Worm (Caenorhabditis elegans) whole organism, young adult: Measurements from ENCODE around the gene F54D8.10.

ENCODE experiments used
- C06A6.2 ChIP-seq: fragments of 200-800 bp; sonication (Bioruptor generic); conservative IDR thresholded peaks from 2 replicates; pipeline ENCODE4 v1.3.6; 2022; ENCODE audit warnings: missing genetic modification characterization, missing compliant biosample characterization
- F10E7.11 ChIP-seq: sonication (generic microtip); optimal IDR thresholded peaks from 2 replicates; lab custom pipeline; 2017; ENCODE audit warnings: mild to moderate bottlenecking, missing genetic modification characterization, moderate library complexity, missing compliant biosample characterization
- F22D6.2 ChIP-seq: sonication (generic microtip); optimal IDR thresholded peaks from 2 replicates; lab custom pipeline; 2016; ENCODE audit warnings: mild to moderate bottlenecking, missing genetic modification characterization, missing compliant biosample characterization
- F23B12.7 ChIP-seq: sonication (generic microtip); optimal IDR thresholded peaks from 2 replicates; lab custom pipeline; 2017; ENCODE audit warnings: missing genetic modification characterization, mild to moderate bottlenecking, missing compliant biosample characterization, antibody characterized with exemption, moderate library complexity; ENCODE audit not compliant: insufficient read depth
- F37B4.10 ChIP-seq: fragments of 200-800 bp; sonication (Bioruptor generic); IDR thresholded peaks from 2 replicates; pipeline ENCODE4 v1.3.6; 2022; ENCODE audit warnings: missing genetic modification characterization, missing compliant biosample characterization
- F55B11.4 ChIP-seq: sonication (generic microtip); optimal IDR thresholded peaks from 2 replicates; lab custom pipeline; 2016; ENCODE audit warnings: missing compliant biosample characterization, missing genetic modification characterization, borderline replicate concordance; ENCODE audit not compliant: insufficient read depth
- K11D2.4 ChIP-seq: fragments of 200-800 bp; sonication (Bioruptor generic); IDR thresholded peaks from 2 replicates; pipeline ENCODE4 v1.3.6; 2022; ENCODE audit warnings: missing genetic modification reagents, missing genetic modification characterization, missing compliant biosample characterization
- K12H6.12 ChIP-seq: fragments of 200-800 bp; sonication (Bioruptor generic); optimal IDR thresholded peaks from 2 replicates; lab custom pipeline; 2018; ENCODE audit warnings: mild to moderate bottlenecking, missing genetic modification characterization, missing compliant biosample characterization
- akir-1 ChIP-seq: fragments of 200-800 bp; sonication (Bioruptor generic); optimal IDR thresholded peaks from 2 replicates; lab custom pipeline; 2018; ENCODE audit warnings: mild to moderate bottlenecking, missing genetic modification characterization, moderate library complexity, missing compliant biosample characterization
- ama-1 ChIP-seq, 3 experiments: fragments of 150-350 bp in 1 of 3; sonication (generic microtip) in 2 of 3; optimal IDR thresholded peaks; 2 replicates each; lab custom pipeline; 2014 to 2018; ENCODE audit warnings: missing biosample characterization in 2 of 3, missing genetic modification characterization in 2 of 3, missing genetic modification reagents in 2 of 3
- aptf-3 ChIP-seq: fragments of 200-800 bp; sonication (Bioruptor generic); IDR thresholded peaks from 2 replicates; pipeline ENCODE4 v1.3.6; 2022; ENCODE audit warnings: missing genetic modification characterization, missing compliant biosample characterization
- bed-2 ChIP-seq: fragments of 200-800 bp; sonication (Bioruptor generic); IDR thresholded peaks from 2 replicates; pipeline ENCODE4 v1.3.6; 2022; ENCODE audit warnings: missing genetic modification reagents, missing genetic modification characterization, missing compliant biosample characterization
- ccch-3 ChIP-seq: fragments of 200-800 bp; sonication (Bioruptor generic); optimal IDR thresholded peaks from 2 replicates; lab custom pipeline; 2018; ENCODE audit warnings: mild to moderate bottlenecking, missing genetic modification characterization, missing compliant biosample characterization
- cebp-1 ChIP-seq, 2 experiments: fragments of 200-800 bp in 1 of 2; sonication (Bioruptor generic) in 1 of 2; sonication (generic microtip) in 1 of 2; IDR thresholded peaks in 1 of 2; optimal IDR thresholded peaks in 1 of 2; 2 replicates each; pipeline versions ENCODE4 v1.3.6 to Lab custom; 2017 to 2022; ENCODE audit warnings: missing compliant biosample characterization in 2 of 2, missing genetic modification characterization in 2 of 2, mild to moderate bottlenecking in 1 of 2, missing genetic modification reagents in 1 of 2, moderate library complexity in 1 of 2
- ceh-58 ChIP-seq: fragments of 200-800 bp; sonication (Bioruptor generic); IDR thresholded peaks from 2 replicates; pipeline ENCODE4 v1.3.6; 2022; ENCODE audit warnings: missing genetic modification characterization, missing compliant biosample characterization
- ceh-79 ChIP-seq: sonication (generic microtip); optimal IDR thresholded peaks from 2 replicates; lab custom pipeline; 2017; ENCODE audit warnings: mild to moderate bottlenecking, missing genetic modification characterization, missing compliant biosample characterization
- dox-1 ChIP-seq: fragments of 200-800 bp; sonication (Bioruptor generic); IDR thresholded peaks from 2 replicates; pipeline ENCODE4 v1.3.6; 2022; ENCODE audit warnings: missing genetic modification reagents, missing genetic modification characterization, missing compliant biosample characterization
- dpff-1 ChIP-seq: sonication (generic microtip); optimal IDR thresholded peaks from 2 replicates; lab custom pipeline; 2017; ENCODE audit warnings: mild to moderate bottlenecking, missing genetic modification characterization, missing compliant biosample characterization
- efl-1 ChIP-seq: fragments of 150-350 bp; optimal IDR thresholded peaks from 2 replicates; lab custom pipeline; 2014; ENCODE audit warnings: missing biosample characterization, missing genetic modification reagents, missing genetic modification characterization
- egl-18 ChIP-seq: fragments of 200-800 bp; sonication (Bioruptor generic); IDR thresholded peaks from 2 replicates; pipeline ENCODE4 v1.3.6; 2022; ENCODE audit warnings: missing genetic modification reagents, missing genetic modification characterization, missing compliant biosample characterization
- egrh-3 ChIP-seq: fragments of 200-800 bp; sonication (Bioruptor generic); IDR thresholded peaks from 2 replicates; pipeline ENCODE4 v1.3.6; 2022; ENCODE audit warnings: missing genetic modification reagents, missing genetic modification characterization, missing compliant biosample characterization
- ets-4 ChIP-seq: fragments of 200-800 bp; sonication (Bioruptor generic); optimal IDR thresholded peaks from 2 replicates; lab custom pipeline; 2018; ENCODE audit warnings: mild to moderate bottlenecking, missing genetic modification characterization, missing compliant biosample characterization
- hmg-1.2 ChIP-seq: fragments of 200-800 bp; sonication (Bioruptor generic); IDR thresholded peaks from 2 replicates; pipeline ENCODE4 v1.3.6; 2022; ENCODE audit warnings: missing genetic modification reagents, missing genetic modification characterization, missing compliant biosample characterization
- hsf-1 ChIP-seq: fragments of 200-800 bp; sonication (Bioruptor generic); IDR thresholded peaks from 2 replicates; pipeline ENCODE4 v1.3.6; 2022; ENCODE audit warnings: missing genetic modification reagents, missing genetic modification characterization, missing compliant biosample characterization
- lin-40 ChIP-seq: sonication (generic microtip); optimal IDR thresholded peaks from 2 replicates; lab custom pipeline; 2016; ENCODE audit warnings: missing genetic modification characterization, mild to moderate bottlenecking, missing compliant biosample characterization, missing genotype, missing genetic modification reagents
- lir-1 ChIP-seq: fragments of 200-800 bp; sonication (Bioruptor generic); conservative IDR thresholded peaks from 2 replicates; pipeline ENCODE4 v1.3.6; 2022; ENCODE audit warnings: missing genetic modification reagents, missing genetic modification characterization, missing compliant biosample characterization
- madf-10 ChIP-seq: sonication (generic microtip); optimal IDR thresholded peaks from 2 replicates; lab custom pipeline; 2016; ENCODE audit warnings: mild to moderate bottlenecking, missing genetic modification characterization, missing compliant biosample characterization
- madf-3 ChIP-seq: fragments of 200-800 bp; sonication (Bioruptor generic); IDR thresholded peaks from 2 replicates; pipeline ENCODE4 v1.3.6; 2022; ENCODE audit warnings: missing genetic modification reagents, missing genetic modification characterization, missing compliant biosample characterization
- mes-4 ChIP-seq: sonication (generic microtip); optimal IDR thresholded peaks from 2 replicates; lab custom pipeline; 2016; ENCODE audit warnings: missing genotype, missing genetic modification characterization, missing compliant biosample characterization
- nhr-120 ChIP-seq: fragments of 200-800 bp; sonication (Bioruptor generic); IDR thresholded peaks from 2 replicates; pipeline ENCODE4 v1.3.6; 2022; ENCODE audit warnings: missing genetic modification characterization, missing compliant biosample characterization
- nhr-179 ChIP-seq: sonication (generic microtip); optimal IDR thresholded peaks from 2 replicates; lab custom pipeline; 2016; ENCODE audit warnings: mild to moderate bottlenecking, missing genetic modification characterization, missing compliant biosample characterization
- nhr-80 ChIP-seq: sonication (generic microtip); optimal IDR thresholded peaks from 2 replicates; lab custom pipeline; 2016; ENCODE audit warnings: missing genetic modification characterization, missing compliant biosample characterization
- snpc-3.4 ChIP-seq: sonication (generic microtip); optimal IDR thresholded peaks from 2 replicates; lab custom pipeline; 2017; ENCODE audit warnings: missing genetic modification characterization, mild to moderate bottlenecking, missing compliant biosample characterization, antibody characterized with exemption, moderate library complexity, missing genotype, missing genetic modification reagents
- tlf-1 ChIP-seq: fragments of 200-800 bp; sonication (Bioruptor generic); optimal IDR thresholded peaks from 2 replicates; lab custom pipeline; 2018; ENCODE audit warnings: mild to moderate bottlenecking, missing genetic modification characterization, missing compliant biosample characterization
- unc-62 ChIP-seq: fragments of 150-350 bp; optimal IDR thresholded peaks from 2 replicates; lab custom pipeline; 2014; ENCODE audit warnings: missing biosample characterization, missing genetic modification reagents, missing genetic modification characterization
- ztf-18 ChIP-seq: sonication (generic microtip); optimal IDR thresholded peaks from 2 replicates; lab custom pipeline; 2016; ENCODE audit warnings: missing genotype, mild to moderate bottlenecking, missing genetic modification characterization, missing compliant biosample characterization
- ztf-25 ChIP-seq: fragments of 200-800 bp; sonication (Bioruptor generic); IDR thresholded peaks from 2 replicates; pipeline ENCODE4 v1.3.6; 2022; ENCODE audit warnings: missing genetic modification reagents, missing genetic modification characterization, missing compliant biosample characterization
- ztf-6 ChIP-seq: fragments of 200-800 bp; sonication (Bioruptor generic); IDR thresholded peaks from 2 replicates; pipeline ENCODE4 v1.3.6; 2022; ENCODE audit warnings: missing genetic modification reagents, missing genetic modification characterization, missing compliant biosample characterization

F54D8.10 gene

DNA sequence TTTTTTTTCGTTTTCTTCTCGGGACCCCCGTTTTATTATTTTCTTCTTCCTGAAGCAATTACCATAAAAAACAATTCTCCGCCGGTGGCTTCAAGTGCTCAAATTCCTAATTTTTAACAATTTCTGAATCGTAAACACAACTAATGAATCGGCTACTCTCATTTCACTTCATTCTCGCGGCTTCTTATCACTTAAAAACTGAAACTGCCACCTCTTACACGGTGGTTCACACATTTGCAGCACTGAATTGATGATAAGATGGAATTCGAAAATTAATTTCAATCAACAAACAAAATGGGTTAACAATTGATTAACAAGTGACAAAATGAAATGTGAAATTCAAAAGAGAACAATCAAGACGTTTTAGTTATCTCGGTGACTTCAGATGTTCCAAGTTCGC lies 42.5 kb downstream of the F54D8.10 start:
- no peak for TF ChIP-seq ama-1 (optimal IDR thresholded peaks at IDR 0.05; lab: Kevin White, UChicago)
- TF ChIP-seq ama-1 (GFP tag; optimal IDR thresholded peaks at IDR 0.05; lab: Kevin White, UChicago): peak in 1 of 2 experiments; percentile 35
- TF ChIP-seq bed-2 (GFP tag; lab: Robert Waterston, UW): no peak
- TF ChIP-seq nhr-80 (tag; lab: Kevin White, UChicago): peak; percentile 60

DNA sequence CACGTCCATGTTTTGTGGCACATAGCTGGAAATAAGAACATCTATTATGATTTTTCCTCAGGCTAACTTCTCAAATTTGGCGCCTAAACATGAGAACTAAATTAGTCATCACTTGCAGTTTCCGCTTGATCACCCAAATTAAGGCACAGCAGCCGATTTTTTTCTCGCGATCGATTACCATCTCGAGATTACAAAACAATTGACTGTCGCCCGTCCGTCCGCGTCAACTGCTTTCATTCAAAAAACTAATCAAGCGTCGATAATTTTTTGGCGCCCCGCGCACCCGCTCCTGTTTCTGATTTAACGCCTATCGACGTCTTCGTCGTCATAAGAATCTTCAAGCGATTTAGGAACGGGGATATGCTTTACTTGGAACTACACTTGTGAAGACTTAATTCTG lies 43.1 kb downstream of the F54D8.10 start:
- TF ChIP-seq F22D6.2 (no peak), ceh-79 (tag; lab: Kevin White, UChicago) (no peak), egrh-3 (no peak), tlf-1 (GFP tag; lab: Kevin White, UChicago) (no peak), snpc-3.4 (tag; lab: Kevin White, UChicago) (no peak), unc-62 (GFP tag; lab: Kevin White, UChicago) (no peak), F10E7.11 (tag; lab: Kevin White, UChicago) (no peak), hmg-1.2 (GFP tag; lab: Robert Waterston, UW) (no peak), F55B11.4 (tag; lab: Kevin White, UChicago) (no peak)

DNA sequence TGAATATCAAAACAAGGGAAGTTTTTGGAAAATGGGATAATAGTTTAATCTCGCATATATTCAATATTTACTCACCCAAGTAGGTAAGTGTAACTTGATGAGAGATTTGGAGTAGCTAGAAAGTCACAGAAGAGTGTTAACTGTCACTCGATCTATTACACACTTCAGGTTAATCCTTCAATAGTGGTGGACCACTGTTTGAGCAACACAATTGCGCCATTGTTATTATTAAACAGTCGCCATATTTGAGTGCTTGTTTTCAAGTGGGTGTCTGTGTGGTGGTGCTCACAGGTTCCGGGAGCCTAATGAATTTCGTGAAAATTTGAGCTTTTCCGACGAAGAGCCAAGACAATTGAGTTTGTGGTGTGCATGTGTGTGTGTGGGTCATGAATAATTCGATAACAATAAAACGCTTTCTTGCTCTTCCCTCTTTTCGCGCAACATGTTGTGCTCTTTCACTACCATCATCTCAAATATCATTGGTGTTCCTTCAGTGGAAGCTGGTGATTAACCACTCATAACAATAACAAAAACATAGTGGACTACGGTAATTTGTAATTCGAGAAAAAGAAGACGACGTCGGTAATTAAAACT lies 44.4 kb downstream of the F54D8.10 start:
- TF ChIP-seq cebp-1 (GFP tag; IDR thresholded peaks at IDR 0.05; lab: Robert Waterston, UW): no peak
- no peak for TF ChIP-seq cebp-1 (tag; optimal IDR thresholded peaks at IDR 0.05; lab: Kevin White, UChicago)
- TF ChIP-seq ceh-58: no peak
- no peak for TF ChIP-seq akir-1 (GFP tag; lab: Kevin White, UChicago)
- TF ChIP-seq mes-4 (tag; lab: Kevin White, UChicago): no peak
- no peak for TF ChIP-seq nhr-120

DNA sequence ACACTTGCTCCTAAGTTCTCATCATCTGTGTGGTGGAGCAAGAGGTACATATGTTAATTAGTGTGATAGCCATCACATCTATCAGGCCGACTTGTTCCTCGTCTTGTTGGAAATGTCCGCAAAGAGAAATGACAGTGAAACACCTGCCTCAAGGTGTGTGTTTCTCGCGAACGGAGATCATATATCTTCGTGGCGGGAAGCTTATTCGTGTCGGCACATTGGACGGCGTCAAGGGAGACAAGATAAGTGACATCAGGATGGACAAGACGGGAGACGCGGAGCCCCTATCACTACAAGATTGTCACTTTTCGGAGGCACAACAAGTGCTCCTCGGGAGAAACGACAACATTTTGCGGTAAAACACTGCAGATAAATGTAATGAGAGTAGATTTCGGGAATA lies 45.2 kb downstream of the F54D8.10 start:
- TF ChIP-seq lir-1 (GFP tag; lab: Robert Waterston, UW) (no peak), ztf-6 (GFP tag; lab: Robert Waterston, UW) (no peak), nhr-179 (tag; lab: Kevin White, UChicago) (no peak), ztf-18 (tag; lab: Kevin White, UChicago) (no peak)

DNA sequence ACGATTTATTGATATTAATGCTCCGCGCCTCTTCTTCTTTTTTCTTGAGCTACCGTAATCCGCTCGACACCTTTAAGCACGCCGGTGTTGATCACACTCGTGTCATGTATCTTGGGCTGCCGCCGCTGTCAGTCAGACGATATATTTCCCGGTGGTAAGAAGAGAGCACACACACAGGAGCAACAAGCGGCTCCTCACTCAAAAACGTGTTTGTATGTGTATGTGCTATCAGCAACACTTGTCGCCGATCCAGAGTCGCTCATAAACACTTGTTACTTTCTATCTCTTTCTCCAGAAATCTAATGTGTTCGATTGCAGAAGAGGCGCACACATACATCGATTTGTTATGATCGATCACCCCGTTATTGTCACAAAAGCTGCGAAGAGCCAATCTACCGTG lies 46.0 kb downstream of the F54D8.10 start:
- TF ChIP-seq K12H6.12 (tag; lab: Kevin White, UChicago) (peak; percentile 11), K11D2.4 (GFP tag; lab: Robert Waterston, UW) (no peak), nhr-80 (tag; lab: Kevin White, UChicago) (peak; percentile 66)

DNA sequence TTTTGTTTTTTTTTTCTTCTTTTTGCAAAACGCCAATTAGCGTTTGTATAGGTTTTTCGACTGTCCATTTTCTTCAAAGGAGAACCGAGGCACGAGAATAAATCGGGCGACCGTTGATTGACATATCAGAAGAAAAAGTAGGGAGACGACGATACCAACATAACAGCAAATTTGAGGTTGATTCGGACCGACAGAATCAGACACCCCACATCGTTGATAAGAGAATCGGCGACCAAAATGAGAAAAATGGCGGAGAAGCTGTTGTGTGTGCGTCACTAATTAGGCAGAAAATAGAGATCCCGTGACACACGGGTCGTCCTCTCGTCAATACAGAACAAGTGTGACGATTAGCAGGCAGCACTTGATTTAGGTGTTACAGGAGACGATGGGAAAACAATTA lies 47.3 kb downstream of the F54D8.10 start:
- TF ChIP-seq F37B4.10 (GFP tag; lab: Robert Waterston, UW): 0 out of 2 replicates have a peak, but pooled peaks have one; percentile 12
- TF ChIP-seq ceh-79 (tag; lab: Kevin White, UChicago): no peak
- no peak for TF ChIP-seq madf-10 (tag; lab: Kevin White, UChicago)
- peak; percentile 5 for TF ChIP-seq unc-62 (GFP tag; lab: Kevin White, UChicago)
- peak; percentile 63 for TF ChIP-seq nhr-80 (tag; lab: Kevin White, UChicago)
- no peak for TF ChIP-seq F23B12.7 (tag; lab: Kevin White, UChicago)
- TF ChIP-seq, all 124 proteins: peak for 3

DNA sequence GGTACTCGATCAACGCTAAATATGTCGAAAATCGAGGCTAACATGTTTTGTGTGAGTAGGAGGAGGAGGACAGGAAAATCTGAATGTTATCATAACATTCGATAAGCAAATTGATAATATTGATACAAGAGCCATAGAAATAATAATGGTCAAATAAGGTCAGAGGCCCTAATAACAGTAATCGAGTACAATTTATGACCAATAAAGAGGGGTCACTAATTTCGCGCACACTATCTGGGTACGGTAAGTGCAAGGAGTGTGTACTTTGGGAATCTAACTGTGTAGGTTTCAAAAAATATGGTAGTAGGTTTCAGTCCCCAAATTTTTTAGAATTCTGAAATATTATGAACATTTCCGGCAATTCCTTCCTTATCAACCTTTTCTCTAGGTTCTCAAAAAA lies 48.9 kb downstream of the F54D8.10 start:
- TF ChIP-seq C06A6.2 (GFP tag; lab: Robert Waterston, UW) (no peak), lin-40 (no peak), aptf-3 (GFP tag; lab: Robert Waterston, UW) (no peak), madf-3 (no peak), efl-1 (GFP tag; lab: Kevin White, UChicago) (no peak), ccch-3 (GFP tag; lab: Kevin White, UChicago) (no peak), ztf-25 (GFP tag; lab: Robert Waterston, UW) (no peak), ets-4 (no peak), egl-18 (GFP tag; lab: Robert Waterston, UW) (no peak), dpff-1 (tag; lab: Kevin White, UChicago) (no peak), dox-1 (no peak), hsf-1 (GFP tag; lab: Robert Waterston, UW) (no peak)
